Worm (Caenorhabditis elegans) whole organism, mixed stage, embryonic: ENCODE measurements around the gene Y40A1A.3.

ENCODE experiments used
- blmp-1 ChIP-seq: fragments of 150-350 bp; optimal IDR thresholded peaks from 2 replicates; lab custom pipeline; 2014; ENCODE audit warnings: missing biosample characterization, missing genetic modification characterization
- drap-1 ChIP-seq: fragments of 200-800 bp; sonication (Bioruptor generic); optimal IDR thresholded peaks from 3 replicates; lab custom pipeline; 2018; ENCODE audit warnings: mild to moderate bottlenecking, missing genetic modification characterization, missing compliant biosample characterization
- elt-1 ChIP-seq: sonication (generic microtip); optimal IDR thresholded peaks from 2 replicates; lab custom pipeline; 2017; ENCODE audit warnings: missing genetic modification characterization, mild to moderate bottlenecking, missing compliant biosample characterization, antibody characterized with exemption, moderate library complexity, borderline replicate concordance; ENCODE audit not compliant: insufficient read depth
- elt-3 ChIP-seq: fragments of 150-350 bp; optimal IDR thresholded peaks from 2 replicates; lab custom pipeline; 2014; ENCODE audit warnings: missing biosample characterization, missing genetic modification characterization
- hlh-1 ChIP-seq: fragments of 150-350 bp; optimal IDR thresholded peaks from 2 replicates; lab custom pipeline; 2014; ENCODE audit warnings: missing biosample characterization, missing genetic modification reagents, missing genetic modification characterization
- mab-5 ChIP-seq: fragments of 150-350 bp; optimal IDR thresholded peaks from 2 replicates; lab custom pipeline; 2014; ENCODE audit warnings: missing biosample characterization, missing genetic modification characterization
- nhr-12 ChIP-seq: fragments of 150-350 bp; optimal IDR thresholded peaks from 2 replicates; lab custom pipeline; 2014; ENCODE audit warnings: missing biosample characterization, missing genetic modification characterization
- nhr-76 ChIP-seq: sonication (generic microtip); optimal IDR thresholded peaks from 2 replicates; lab custom pipeline; 2017; ENCODE audit warnings: missing biosample characterization, missing genetic modification characterization
- snpc-4 ChIP-seq: fragments of 150-350 bp; optimal IDR thresholded peaks from 2 replicates; lab custom pipeline; 2014; ENCODE audit warnings: missing biosample characterization, missing genetic modification characterization
- unc-62 ChIP-seq: fragments of 150-350 bp; optimal IDR thresholded peaks from 2 replicates; lab custom pipeline; 2014; ENCODE audit warnings: missing biosample characterization, missing genetic modification reagents, missing genetic modification characterization
- zip-8 ChIP-seq: fragments of 150-350 bp; optimal IDR thresholded peaks from 2 replicates; lab custom pipeline; 2014; ENCODE audit warnings: missing biosample characterization, missing genetic modification characterization
- ztf-11 ChIP-seq: fragments of 150-350 bp; optimal IDR thresholded peaks from 2 replicates; lab custom pipeline; 2014; ENCODE audit warnings: missing biosample characterization, missing genetic modification characterization

DNA sequence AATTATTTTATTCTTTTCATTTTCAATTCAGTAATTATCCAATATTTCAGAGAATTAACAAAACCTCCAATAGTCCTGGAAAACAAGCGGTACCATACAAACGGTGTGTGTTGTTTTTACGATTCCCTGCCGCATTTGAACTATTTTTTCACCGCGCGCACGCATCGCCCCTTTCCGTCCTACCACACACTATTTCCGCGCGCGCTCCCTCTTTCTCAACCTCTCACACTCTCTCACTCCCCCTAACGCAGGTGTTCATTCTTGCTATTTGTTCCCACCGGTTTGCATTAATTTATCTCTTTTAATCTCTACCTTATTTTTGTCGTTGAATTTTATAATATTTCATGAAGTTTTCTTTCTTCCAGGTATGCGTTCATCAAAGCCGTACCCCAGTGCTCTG is 20.1 kb downstream of the Y40A1A.3 start, which contains the start of gene F52D2.12:
- TF ChIP-seq drap-1 (GFP tag; lab: Kevin White, UChicago), result no peak
- no peak for TF ChIP-seq blmp-1 (tag; lab: Kevin White, UChicago)
- no peak for TF ChIP-seq elt-3 (tag; lab: Kevin White, UChicago)
- no peak for TF ChIP-seq nhr-76 (tag; lab: Kevin White, UChicago)
- TF ChIP-seq unc-62 (GFP tag; lab: Kevin White, UChicago), result no peak
- no peak for TF ChIP-seq snpc-4 (tag; lab: Kevin White, UChicago)
- no peak for TF ChIP-seq zip-8 (tag; lab: Kevin White, UChicago)
- TF ChIP-seq hlh-1 (tag; lab: Kevin White, UChicago), result no peak
- no peak for TF ChIP-seq elt-1 (tag; lab: Kevin White, UChicago)
- no peak for TF ChIP-seq nhr-12
- TF ChIP-seq ztf-11 (tag; lab: Kevin White, UChicago), result no peak
- TF ChIP-seq mab-5 (tag; lab: Kevin White, UChicago), result no peak
